Fruit fly (Drosophila melanogaster): ENCODE data around the gene pigeon.
A peak's percentile ranks its signal among the peaks of the same experiment; 100 is the strongest.

Gene pigeon

dm6 chr2L:19225984-19226914, 40.4 kb downstream of the pigeon start (continued):
- peak; percentile 52 for TF ChIP-seq odd (GFP tag; optimal IDR thresholded peaks at IDR 0.05)
- TF ChIP-seq org-1 (GFP tag; optimal IDR thresholded peaks at IDR 0.05): peak; percentile 66
- no peak for TF ChIP-seq unc-4 (GFP tag; IDR thresholded peaks at IDR 0.05; ENCODE audit: partially characterized antibody)
- TF ChIP-seq CG4730 (GFP tag; IDR thresholded peaks at IDR 0.05): peak; percentile 64
- peak; percentile 75 for TF ChIP-seq sisA (GFP tag; IDR thresholded peaks at IDR 0.05)
- peak in 1 of 2 experiments; percentile 65 for TF ChIP-seq pan (optimal IDR thresholded peaks at IDR 0.05)
- peak; percentile 42 to 46 for TF ChIP-seq pan (GFP tag; optimal IDR thresholded peaks at IDR 0.05 in 1 of 2, IDR thresholded peaks at IDR 0.05 in 1 of 2)
- no peak for TF ChIP-seq CG7987 (GFP tag; optimal IDR thresholded peaks at IDR 0.05)
- TF ChIP-seq Camta (GFP tag; optimal IDR thresholded peaks at IDR 0.05): peak; percentile 79
- TF ChIP-seq CG11456 (GFP tag; IDR thresholded peaks at IDR 0.05): peak; percentile 54; the same call in 1 of the 3 replicates
- peak; percentile 54 for TF ChIP-seq salm (tag; optimal IDR thresholded peaks at IDR 0.05)
- peak; percentile 64 for TF ChIP-seq CG12155 (GFP tag; optimal IDR thresholded peaks at IDR 0.05)
- TF ChIP-seq grau (tag; optimal IDR thresholded peaks at IDR 0.05): peak; percentile 78
- peak; percentile 83 for TF ChIP-seq CG31441 (GFP tag; IDR thresholded peaks at IDR 0.05)
- TF ChIP-seq Myb (GFP tag; optimal IDR thresholded peaks at IDR 0.05): peak; percentile 9
- peak; percentile 6 for TF ChIP-seq ab (GFP tag; optimal IDR thresholded peaks at IDR 0.05)
- peak; percentile 92 for TF ChIP-seq Xrp1 (GFP tag; IDR thresholded peaks at IDR 0.05)
- TF ChIP-seq CG4707 (GFP tag; optimal IDR thresholded peaks at IDR 0.05): peak; percentile 60
- TF ChIP-seq Fer1 (GFP tag; optimal IDR thresholded peaks at IDR 0.05): no peak
- TF ChIP-seq CG13296 (GFP tag; optimal IDR thresholded peaks at IDR 0.05): no peak
- peak; percentile 87 for TF ChIP-seq pnt (GFP tag; optimal IDR thresholded peaks at IDR 0.05)
- TF ChIP-seq esg (GFP tag; conservative IDR thresholded peaks at IDR 0.05): peak; percentile 69
- peak; percentile 55; the same call in 1 of the 3 replicates for TF ChIP-seq ase (GFP tag; IDR thresholded peaks at IDR 0.05)
- TF ChIP-seq dan (GFP tag; IDR thresholded peaks at IDR 0.05): peak; percentile 76
- peak; percentile 9 for TF ChIP-seq BtbVII (GFP tag; optimal IDR thresholded peaks at IDR 0.05)
- peak; percentile 75 for TF ChIP-seq CG13424 (tag; optimal IDR thresholded peaks at IDR 0.05)
- TF ChIP-seq eyg (GFP tag; optimal IDR thresholded peaks at IDR 0.05): no peak
- TF ChIP-seq vvl (GFP tag; IDR thresholded peaks at IDR 0.05): peak; percentile 90
- peak; percentile 71 for TF ChIP-seq CG1529 (GFP tag; optimal IDR thresholded peaks at IDR 0.05)
- no peak for TF ChIP-seq Elba2 (GFP tag; optimal IDR thresholded peaks at IDR 0.05)
- peak; percentile 84 for TF ChIP-seq CG11504 (tag; optimal IDR thresholded peaks at IDR 0.05)
- TF ChIP-seq klu (GFP tag; IDR thresholded peaks at IDR 0.05): peak; percentile 57; the same call in 1 of the 2 replicates
- peak; percentile 85 for TF ChIP-seq tin (GFP tag; optimal IDR thresholded peaks at IDR 0.05)
- TF ChIP-seq Dad (GFP tag; optimal IDR thresholded peaks at IDR 0.05): peak; percentile 63
- TF ChIP-seq lola (GFP tag; optimal IDR thresholded peaks at IDR 0.05): peak in 1 of 3 experiments; percentile 87
- peak; percentile 85 for TF ChIP-seq otp (GFP tag; IDR thresholded peaks at IDR 0.05)
- no peak for TF ChIP-seq B-H2 (GFP tag; optimal IDR thresholded peaks at IDR 0.05)
- TF ChIP-seq CG5180 (GFP tag; optimal IDR thresholded peaks at IDR 0.05): no peak
- peak; percentile 71 for TF ChIP-seq lilli (GFP tag; optimal IDR thresholded peaks at IDR 0.05)
- TF ChIP-seq CG34224 (GFP tag; IDR thresholded peaks at IDR 0.05; ENCODE audit: partially characterized antibody): no peak
- peak; percentile 66; the same call in 1 of the 3 replicates for TF ChIP-seq CG11093 (GFP tag; IDR thresholded peaks at IDR 0.05)
- TF ChIP-seq CG17568 (GFP tag; optimal IDR thresholded peaks at IDR 0.05): peak; percentile 54
- TF ChIP-seq nau (GFP tag; optimal IDR thresholded peaks at IDR 0.05): peak; percentile 17
- peak; percentile 43; the same call in 1 of the 2 replicates for TF ChIP-seq CG9215 (GFP tag; IDR thresholded peaks at IDR 0.05)
- TF ChIP-seq gcm2 (GFP tag; optimal IDR thresholded peaks at IDR 0.05): peak; percentile 30
- peak; percentile 74; the same call in 1 of the 2 replicates for TF ChIP-seq CG1024 (GFP tag; IDR thresholded peaks at IDR 0.05)
- peak; percentile 84 for TF ChIP-seq CG17361 (GFP tag; IDR thresholded peaks at IDR 0.05)
- TF ChIP-seq bbx (GFP tag; IDR thresholded peaks at IDR 0.05; ENCODE audit: partially characterized antibody): no peak
- peak; percentile 44 for TF ChIP-seq dm (GFP tag; optimal IDR thresholded peaks at IDR 0.05)
